Fruit fly (Drosophila melanogaster): ENCODE measurements around the gene CG16790.

dm6 chr3R:9546808-9547381, 23.1 kb downstream of the CG16790 start:
- TF ChIP-seq EcR (GFP tag; optimal IDR thresholded peaks at IDR 0.05): no peak
- TF ChIP-seq rn (GFP tag; IDR thresholded peaks at IDR 0.05): no peak
- no peak for TF ChIP-seq fd96Ca (GFP tag; IDR thresholded peaks at IDR 0.05)
- TF ChIP-seq CG13204 (GFP tag; optimal IDR thresholded peaks at IDR 0.05): no peak
- TF ChIP-seq CG17806 (tag; optimal IDR thresholded peaks at IDR 0.05): no peak
- TF ChIP-seq CG8301 (tag; optimal IDR thresholded peaks at IDR 0.05): no peak
- no peak for TF ChIP-seq Pif1B (GFP tag; optimal IDR thresholded peaks at IDR 0.05)

Data from whole organism, pupa.